Worm (Caenorhabditis elegans) whole organism, mixed stage, embryonic: ENCODE data around the gene rsa-2.

Experiments
- hlh-1 ChIP-seq: fragments of 150-350 bp; optimal IDR thresholded peaks from 2 replicates; lab custom pipeline; 2014; ENCODE audit warnings: missing biosample characterization, missing genetic modification reagents, missing genetic modification characterization
- lin-32 ChIP-seq: fragments of 200-800 bp; sonication (Bioruptor generic); optimal IDR thresholded peaks from 2 replicates; lab custom pipeline; 2018; ENCODE audit warnings: mild to moderate bottlenecking, missing genetic modification characterization, missing compliant biosample characterization
- nhr-237 ChIP-seq: fragments of 150-350 bp; optimal IDR thresholded peaks from 2 replicates; lab custom pipeline; 2014; ENCODE audit warnings: missing biosample characterization, missing genetic modification characterization
- nhr-76 ChIP-seq: sonication (generic microtip); optimal IDR thresholded peaks from 2 replicates; lab custom pipeline; 2017; ENCODE audit warnings: missing biosample characterization, missing genetic modification characterization

ce11 chrIII:11112718-11113117 is 49.4 kb downstream of the rsa-2 start:
- TF ChIP-seq lin-32 (GFP tag; lab: Kevin White, UChicago): no peak
- no peak for TF ChIP-seq hlh-1 (tag; lab: Kevin White, UChicago)
- no peak for TF ChIP-seq nhr-76 (tag; lab: Kevin White, UChicago)
- no peak for TF ChIP-seq nhr-237
